Fruit fly (Drosophila melanogaster): ENCODE measurements around the gene CG7133.

CG7133 gene

DNA sequence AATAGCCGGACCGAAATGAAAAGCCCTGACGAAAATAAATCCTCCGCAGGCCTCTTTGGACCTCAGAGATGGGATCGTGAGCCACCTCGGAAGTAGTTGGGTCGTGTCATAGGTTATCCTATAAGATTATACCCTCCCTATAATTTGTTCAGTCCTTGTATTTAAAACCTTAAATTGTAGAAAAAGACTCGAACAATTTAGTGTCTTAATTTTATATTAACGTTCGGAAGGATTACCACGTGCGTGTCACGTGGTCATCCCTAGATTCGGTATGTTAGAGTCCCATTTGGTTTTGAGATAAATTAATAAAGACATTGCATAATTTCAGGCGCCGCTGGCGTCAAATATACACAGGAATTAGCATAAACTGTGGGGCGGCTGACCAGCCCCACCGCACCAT lies 3.7 kb upstream of the CG7133 start (continued):
- TF ChIP-seq Nf-YC (tag; optimal IDR thresholded peaks at IDR 0.05) (no peak), stc (GFP tag; IDR thresholded peaks at IDR 0.05) (peak; percentile 45; the same call in 1 of the 2 replicates), row (GFP tag; IDR thresholded peaks at IDR 0.05) (peak; percentile 84), Hmx (GFP tag; optimal IDR thresholded peaks at IDR 0.05) (no peak), CG1024 (GFP tag; IDR thresholded peaks at IDR 0.05) (no peak), BEAF-32 (GFP tag; optimal IDR thresholded peaks at IDR 0.05) (peak; percentile 74), CG4282 (GFP tag; optimal IDR thresholded peaks at IDR 0.05) (peak; percentile 4), HmgZ (tag; optimal IDR thresholded peaks at IDR 0.05) (peak; percentile 41), Hr3 (GFP tag; optimal IDR thresholded peaks at IDR 0.05) (peak; percentile 22), CG9609 (GFP tag; optimal IDR thresholded peaks at IDR 0.05) (peak; percentile 42), gsb (GFP tag; IDR thresholded peaks at IDR 0.05) (no peak), CG10147 (GFP tag; optimal IDR thresholded peaks at IDR 0.05) (peak; percentile 9), CG9437 (GFP tag; optimal IDR thresholded peaks at IDR 0.05) (peak; percentile 33), so (GFP tag; IDR thresholded peaks at IDR 0.05) (peak; percentile 41; the same call in 1 of the 3 replicates), chinmo (GFP tag; IDR thresholded peaks at IDR 0.05; ENCODE audit: partially characterized antibody) (no peak), CG7745 (tag; optimal IDR thresholded peaks at IDR 0.05) (no peak), z (GFP tag; IDR thresholded peaks at IDR 0.05) (no peak), H15 (GFP tag; IDR thresholded peaks at IDR 0.05) (0 out of 3 replicates have a peak, but pooled peaks have one; percentile 30), CG5180 (GFP tag; optimal IDR thresholded peaks at IDR 0.05) (no peak), CG16779 (GFP tag; IDR thresholded peaks at IDR 0.05) (no peak), CG32767 (GFP tag; IDR thresholded peaks at IDR 0.05) (no peak), CG10565 (GFP tag; optimal IDR thresholded peaks at IDR 0.05) (no peak), CG17912 (GFP tag; optimal IDR thresholded peaks at IDR 0.05) (no peak), Rx (GFP tag; IDR thresholded peaks at IDR 0.05) (no peak), Lhr (GFP tag; optimal IDR thresholded peaks at IDR 0.05) (peak; percentile 46), CG17612 (GFP tag; IDR thresholded peaks at IDR 0.05) (0 out of 2 replicates have a peak, but pooled peaks have one; percentile 52), gfzf (GFP tag; optimal IDR thresholded peaks at IDR 0.05) (no peak), chm (GFP tag; IDR thresholded peaks at IDR 0.05) (peak; percentile 60), CG7556 (GFP tag; optimal IDR thresholded peaks at IDR 0.05) (peak; percentile 44), Hand (GFP tag; optimal IDR thresholded peaks at IDR 0.05) (no peak), CG10274 (GFP tag; optimal IDR thresholded peaks at IDR 0.05) (no peak), CG7271 (tag; optimal IDR thresholded peaks at IDR 0.05) (no peak), GATAe (GFP tag; conservative IDR thresholded peaks at IDR 0.05) (no peak), CG2129 (GFP tag; IDR thresholded peaks at IDR 0.05; ENCODE audit: partially characterized antibody) (peak; percentile 92), chif (GFP tag; optimal IDR thresholded peaks at IDR 0.05) (peak; percentile 26 to 63), mirr (GFP tag; optimal IDR thresholded peaks at IDR 0.05) (no peak), Ptx1 (GFP tag; IDR thresholded peaks at IDR 0.05) (peak; percentile 60), zfh2 (GFP tag; optimal IDR thresholded peaks at IDR 0.05) (peak; percentile 64), CG11247 (GFP tag; IDR thresholded peaks at IDR 0.05) (peak; percentile 34; the same call in 1 of the 2 replicates), lilli (GFP tag; optimal IDR thresholded peaks at IDR 0.05) (peak; percentile 68), CG1529 (GFP tag; optimal IDR thresholded peaks at IDR 0.05) (peak; percentile 13), dysf (GFP tag; IDR thresholded peaks at IDR 0.05) (peak; percentile 44), CG14710 (tag; optimal IDR thresholded peaks at IDR 0.05) (peak; percentile 60), MTF-1 (GFP tag; optimal IDR thresholded peaks at IDR 0.05; ENCODE audit: borderline replicate concordance) (no peak), CG8765 (GFP tag; IDR thresholded peaks at IDR 0.05) (peak; percentile 60; the same call in 1 of the 2 replicates), pum (GFP tag; optimal IDR thresholded peaks at IDR 0.05) (no peak), jigr1 (GFP tag; IDR thresholded peaks at IDR 0.05) (no peak), CG10979 (tag; optimal IDR thresholded peaks at IDR 0.05) (peak; percentile 67), en (GFP tag; optimal IDR thresholded peaks at IDR 0.05) (no peak), CG12104 (GFP tag; optimal IDR thresholded peaks at IDR 0.05) (peak; percentile 12), Lpt (GFP tag; optimal IDR thresholded peaks at IDR 0.05) (no peak)

All from whole organism, embryonic.